Worm (Caenorhabditis elegans): ENCODE results near the gene F28E10.1.

- TF ChIP-seq tbp1 (GFP tag; optimal IDR thresholded peaks at IDR 0.05) = no peak
- TF ChIP-seq F22D6.2 (tag; optimal IDR thresholded peaks at IDR 0.05) = no peak
- no peak for TF ChIP-seq nfya-1 (tag; optimal IDR thresholded peaks at IDR 0.05; ENCODE audit: borderline replicate concordance, insufficient read depth)
- no peak for TF ChIP-seq gei-17 (GFP tag; optimal IDR thresholded peaks at IDR 0.05)
- no peak for TF ChIP-seq lin-35 (GFP tag; optimal IDR thresholded peaks at IDR 0.05)
- no peak for TF ChIP-seq madf-10 (tag; optimal IDR thresholded peaks at IDR 0.05)
- no peak for TF ChIP-seq egrh-3 (GFP tag; IDR thresholded peaks at IDR 0.05)
- TF ChIP-seq tbx-9 (tag; optimal IDR thresholded peaks at IDR 0.05; ENCODE audit: borderline replicate concordance) = no peak
- no peak for TF ChIP-seq rcor-1 (GFP tag; IDR thresholded peaks at IDR 0.05)
- no peak for TF ChIP-seq die-1 (tag; optimal IDR thresholded peaks at IDR 0.05)
- TF ChIP-seq aptf-3 (GFP tag; IDR thresholded peaks at IDR 0.05) = no peak
- TF ChIP-seq B0261.1 (tag; optimal IDR thresholded peaks at IDR 0.05) = no peak
- TF ChIP-seq ama-1 (optimal IDR thresholded peaks at IDR 0.05) = no peak
- TF ChIP-seq ama-1 (GFP tag; optimal IDR thresholded peaks at IDR 0.05) = no peak
- no peak for TF ChIP-seq Y67H2A.10 (GFP tag; conservative IDR thresholded peaks at IDR 0.05)
These were observed 38.5 kb upstream of the F28E10.1 start, which contains the start of gene ZK185.3 for ce11 chrIV:4530170-4530569.

All from whole organism, young adult.